Worm (Caenorhabditis elegans): ENCODE results near the gene cTel54X.2.

- TF ChIP-seq tab-1 (GFP tag; IDR thresholded peaks at IDR 0.05) (no peak), ztf-29 (GFP tag; IDR thresholded peaks at IDR 0.05) (no peak), cog-1 (tag; optimal IDR thresholded peaks at IDR 0.05) (no peak), med-1 (GFP tag; optimal IDR thresholded peaks at IDR 0.05; ENCODE audit: insufficient read depth) (no peak), klf-2 (GFP tag; conservative IDR thresholded peaks at IDR 0.05) (no peak), flt-1 (GFP tag; IDR thresholded peaks at IDR 0.05) (no peak), ztf-23 (GFP tag; IDR thresholded peaks at IDR 0.05) (no peak)
These were observed 26.5 kb downstream of the cTel54X.2 start for ce11 chrIII:29626-30025.
